Worm (Caenorhabditis elegans) whole organism, L3 larva: ENCODE results near the gene pepm-1.
A peak's percentile ranks its signal among the peaks of the same experiment; 100 is the strongest.

ENCODE experiments used
- aly-2 ChIP-seq: fragments of 150-350 bp; optimal IDR thresholded peaks from 2 replicates; lab custom pipeline; 2014; ENCODE audit warnings: missing biosample characterization, missing genetic modification characterization
- ama-1 ChIP-seq: fragments of 150-350 bp; optimal IDR thresholded peaks from 2 replicates; lab custom pipeline; 2018
- fkh-10 ChIP-seq: sonication (generic microtip); optimal IDR thresholded peaks from 2 replicates; lab custom pipeline; 2017; ENCODE audit warnings: missing biosample characterization, missing genetic modification reagents, missing genetic modification characterization
- fos-1 ChIP-seq: fragments of 150-350 bp; optimal IDR thresholded peaks from 2 replicates; lab custom pipeline; 2014; ENCODE audit warnings: missing biosample characterization, missing genetic modification characterization
- lin-15B ChIP-seq: fragments of 150-350 bp; optimal IDR thresholded peaks from 2 replicates; lab custom pipeline; 2014; ENCODE audit warnings: missing biosample characterization, missing genetic modification characterization
- nhr-67 ChIP-seq: fragments of 150-350 bp; optimal IDR thresholded peaks from 2 replicates; lab custom pipeline; 2014; ENCODE audit warnings: missing biosample characterization, missing genetic modification characterization
- pha-4 ChIP-seq: fragments of 150-350 bp; optimal IDR thresholded peaks from 2 replicates; lab custom pipeline; 2014; ENCODE audit warnings: missing biosample characterization, missing genetic modification reagents, missing genetic modification characterization

ce11 chrV:14368272-14369052, 39.6 kb downstream of the pepm-1 start:
- TF ChIP-seq aly-2 (tag; lab: Kevin White, UChicago) = no peak
- no peak for TF ChIP-seq fos-1 (tag; lab: Kevin White, UChicago)
- TF ChIP-seq pha-4 = peak; percentile 53
- TF ChIP-seq fkh-10 = no peak
- no peak for TF ChIP-seq ama-1
- no peak for TF ChIP-seq lin-15B (tag; lab: Kevin White, UChicago)
- no peak for TF ChIP-seq nhr-67
